Worm (Caenorhabditis elegans): Measurements from ENCODE around the gene F07C3.3.
A peak's percentile ranks its signal among the peaks of the same experiment; 100 is the strongest.

F07C3.3 gene

ce11 chrV:9246260-9246659 lies 14.1 kb upstream of the F07C3.3 start, which contains the start of gene aat-2:
Gene aat-2, minus strand, starts transcription at chrV:9246360.
- TF ChIP-seq unc-42 (tag; optimal IDR thresholded peaks at IDR 0.05) (no peak), ets-4 (tag; optimal IDR thresholded peaks at IDR 0.05) (no peak), eyg-1 (tag; optimal IDR thresholded peaks at IDR 0.05) (no peak), rnt-1 (tag; optimal IDR thresholded peaks at IDR 0.05) (no peak), K02D7.2 (tag; optimal IDR thresholded peaks at IDR 0.05) (no peak), npax-4 (tag; optimal IDR thresholded peaks at IDR 0.05) (no peak), fkh-6 (tag; optimal IDR thresholded peaks at IDR 0.05) (no peak), ceh-24 (tag; optimal IDR thresholded peaks at IDR 0.05) (no peak)

DNA sequence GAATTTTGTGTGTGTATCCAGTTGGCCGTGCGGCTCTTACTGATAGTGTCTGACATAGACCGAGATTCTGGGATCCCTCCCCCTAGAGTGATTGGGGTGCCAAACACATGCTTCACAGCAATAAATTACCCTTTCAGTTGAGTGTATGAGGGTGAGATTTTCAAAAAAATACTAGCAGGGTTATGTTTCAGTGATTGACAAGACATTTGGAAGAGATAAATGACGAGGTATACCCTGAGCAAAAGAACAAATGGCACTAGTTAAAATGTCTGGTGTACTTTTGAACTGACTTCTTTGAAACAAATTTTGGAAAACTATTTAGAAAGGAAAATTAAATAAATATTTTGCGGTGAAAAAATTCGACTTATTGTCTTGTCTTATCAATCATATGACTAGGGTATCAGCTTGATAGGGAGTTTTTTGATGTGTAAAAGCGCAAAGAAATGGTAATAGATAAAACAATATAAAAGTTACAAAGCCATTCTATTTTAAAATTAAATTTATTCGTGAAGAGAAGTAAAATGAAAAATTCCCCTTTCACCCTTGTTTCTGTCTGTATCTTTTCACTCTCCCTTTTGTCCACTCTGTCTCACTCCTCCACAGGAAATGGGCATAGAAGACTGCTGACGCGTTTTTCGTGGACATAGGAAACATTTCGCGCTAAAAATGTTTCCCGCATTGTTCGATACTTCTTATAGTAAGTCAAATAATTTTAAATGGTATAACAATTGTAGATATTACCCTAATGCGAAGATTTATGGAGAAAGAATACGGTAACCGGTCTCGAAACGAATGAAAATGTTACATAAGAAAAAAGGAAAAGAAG lies 11.2 kb upstream of the F07C3.3 start, which contains the start of gene glo-4:
Gene glo-4 (minus strand): TSS at position 51 of the 826 bp plus-strand sequence.
- TF ChIP-seq unc-42 (tag; optimal IDR thresholded peaks at IDR 0.05) (peak; percentile 76), ceh-30 (tag; optimal IDR thresholded peaks at IDR 0.05) (peak; percentile 57), nfya-1 (tag; optimal IDR thresholded peaks at IDR 0.05) (peak; percentile 58), nhr-232 (tag; optimal IDR thresholded peaks at IDR 0.05) (no peak), ceh-31 (tag; optimal IDR thresholded peaks at IDR 0.05) (peak; percentile 30), sox-2 (GFP tag; IDR thresholded peaks at IDR 0.05) (no peak)

- TF ChIP-seq unc-42 (tag; optimal IDR thresholded peaks at IDR 0.05) (peak; percentile 61), che-1 (tag; optimal IDR thresholded peaks at IDR 0.05) (no peak), ceh-48 (tag; optimal IDR thresholded peaks at IDR 0.05) (peak; percentile 30), unc-55 (GFP tag; optimal IDR thresholded peaks at IDR 0.05) (no peak), hlh-6 (tag; optimal IDR thresholded peaks at IDR 0.05) (no peak), zip-5 (tag; optimal IDR thresholded peaks at IDR 0.05) (no peak), T23F11.4 (GFP tag; optimal IDR thresholded peaks at IDR 0.05) (no peak), ceh-6 (GFP tag; optimal IDR thresholded peaks at IDR 0.05) (no peak), ceh-9 (tag; optimal IDR thresholded peaks at IDR 0.05) (no peak), pha-2 (tag; optimal IDR thresholded peaks at IDR 0.05) (no peak), ahr-1 (tag; optimal IDR thresholded peaks at IDR 0.05) (no peak), ceh-31 (tag; optimal IDR thresholded peaks at IDR 0.05) (peak; percentile 56), hlh-13 (GFP tag; optimal IDR thresholded peaks at IDR 0.05) (no peak), ceh-30 (tag; optimal IDR thresholded peaks at IDR 0.05) (no peak), tbx-2 (tag; optimal IDR thresholded peaks at IDR 0.05) (no peak), K09A11.1 (tag; optimal IDR thresholded peaks at IDR 0.05; ENCODE audit: insufficient read depth) (no peak), rnt-1 (tag; optimal IDR thresholded peaks at IDR 0.05) (no peak), hlh-30 (tag; optimal IDR thresholded peaks at IDR 0.05; ENCODE audit: insufficient read depth) (no peak), ceh-45 (GFP tag; IDR thresholded peaks at IDR 0.05) (no peak)
Measured at ce11 chrV:9225675-9226144, 6.5 kb downstream of the F07C3.3 start, which contains the start of gene F07C3.2. Gene F07C3.2, plus strand, starts transcription at chrV:9226094.

DNA sequence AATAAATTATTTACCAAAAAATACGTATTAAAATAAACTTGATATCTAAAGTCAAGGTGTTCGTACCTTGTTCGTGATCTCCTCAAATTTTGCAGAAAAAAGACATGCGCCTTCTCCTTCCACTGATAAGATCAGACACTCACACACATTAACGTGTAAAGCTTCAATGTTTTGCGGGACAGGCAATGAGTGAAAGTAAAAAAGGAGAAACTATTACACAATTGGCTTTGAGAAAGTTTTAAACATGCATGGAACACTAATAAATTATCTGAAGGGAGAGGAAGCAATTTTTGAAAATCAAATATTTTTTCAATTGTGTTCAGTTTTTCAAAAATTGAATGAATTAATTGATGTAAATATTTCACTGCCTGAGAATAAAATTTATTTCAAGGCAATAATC lies 7.2 kb downstream of the F07C3.3 start:
- TF ChIP-seq ceh-18 (tag; optimal IDR thresholded peaks at IDR 0.05), result no peak
- TF ChIP-seq rnt-1 (tag; optimal IDR thresholded peaks at IDR 0.05), result no peak

DNA sequence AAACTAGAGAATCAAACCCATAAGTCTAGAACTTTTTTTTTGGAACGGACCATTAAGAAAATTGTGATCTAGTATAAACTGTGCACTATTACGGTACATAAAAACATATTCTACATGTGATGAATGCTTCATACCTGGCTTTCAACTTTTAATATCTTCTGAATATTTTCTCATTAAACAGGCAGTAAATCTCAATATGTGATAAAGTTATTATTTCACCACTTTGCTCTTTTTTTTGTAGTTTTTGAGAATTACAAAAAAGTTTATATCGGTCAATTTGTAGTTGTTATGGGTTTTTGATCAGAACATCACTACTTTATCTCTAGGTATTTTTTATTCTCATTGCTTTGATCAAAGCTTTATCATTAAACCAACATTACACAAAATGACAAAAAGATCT lies 7.8 kb downstream of the F07C3.3 start:
- TF ChIP-seq ceh-9 (tag; optimal IDR thresholded peaks at IDR 0.05) (no peak), nhr-232 (tag; optimal IDR thresholded peaks at IDR 0.05) (no peak), pros-1 (tag; optimal IDR thresholded peaks at IDR 0.05) (no peak), lim-6 (tag; optimal IDR thresholded peaks at IDR 0.05) (no peak), eyg-1 (tag; optimal IDR thresholded peaks at IDR 0.05) (no peak), ceh-18 (tag; optimal IDR thresholded peaks at IDR 0.05) (no peak), F13H6.1 (tag; optimal IDR thresholded peaks at IDR 0.05) (no peak), tbx-7 (tag; optimal IDR thresholded peaks at IDR 0.05) (no peak)

All from whole organism, late embryonic.